Fruit fly (Drosophila melanogaster) whole organism, wandering third instar larva: ENCODE data around the gene MED17.

Source experiments
- Abd-B ChIP-seq: fragments of >200 bp; optimal IDR thresholded peaks from 2 replicates; lab custom pipeline; 2017; ENCODE audit warnings: missing biosample characterization, missing genetic modification characterization
- CG32264 ChIP-seq: fragments of 200-800 bp; sonication (Bioruptor generic); optimal IDR thresholded peaks from 2 replicates; lab custom pipeline; 2016; ENCODE audit warnings: missing biosample characterization, missing genetic modification characterization
- CG9705 ChIP-seq: fragments of 200-800 bp; sonication (Bioruptor generic); optimal IDR thresholded peaks from 2 replicates; lab custom pipeline; 2018; ENCODE audit warnings: missing biosample characterization, mild to moderate bottlenecking, missing genetic modification characterization
- CrebA ChIP-seq: fragments of 200-800 bp; sonication (Bioruptor generic); optimal IDR thresholded peaks from 2 replicates; lab custom pipeline; 2016; ENCODE audit warnings: missing biosample characterization, mild to moderate bottlenecking, missing genetic modification characterization, borderline replicate concordance
- Dfd ChIP-seq: fragments of >200 bp; optimal IDR thresholded peaks from 2 replicates; lab custom pipeline; 2017; ENCODE audit warnings: missing biosample characterization, missing genetic modification characterization
- Dif ChIP-seq: fragments of 200-275, 200-300 bp; sonication (Bioruptor generic); optimal IDR thresholded peaks from 2 replicates; lab custom pipeline; 2018; ENCODE audit warnings: missing biosample characterization, missing genetic modification characterization; ENCODE audit not compliant: partially characterized antibody
- GATAd ChIP-seq: sonication (Bioruptor generic); optimal IDR thresholded peaks from 2 replicates; lab custom pipeline; 2016; ENCODE audit warnings: missing biosample characterization, missing genetic modification characterization
- HLH106 ChIP-seq: fragments of 200-800 bp; optimal IDR thresholded peaks from 3 replicates; lab custom pipeline; 2019; ENCODE audit warnings: missing biosample characterization, mild to moderate bottlenecking, missing genetic modification characterization, moderate library complexity
- Hnf4 ChIP-seq: fragments of 200-800 bp; sonication (Bioruptor generic); optimal IDR thresholded peaks from 2 replicates; lab custom pipeline; 2016; ENCODE audit warnings: missing biosample characterization, mild to moderate bottlenecking, missing genetic modification characterization
- Hr78 ChIP-seq: fragments of >200 bp; optimal IDR thresholded peaks from 2 replicates; lab custom pipeline; 2017; ENCODE audit warnings: missing biosample characterization, missing genetic modification characterization
- Hr83 ChIP-seq: fragments of 200-300 bp; sonication (Bioruptor generic); optimal IDR thresholded peaks from 2 replicates; lab custom pipeline; 2016; ENCODE audit warnings: missing biosample characterization, mild to moderate bottlenecking, missing genetic modification characterization, moderate library complexity; ENCODE audit not compliant: poor library complexity, severe bottlenecking
- Jra ChIP-seq: sonication (Bioruptor generic); optimal IDR thresholded peaks from 2 replicates; lab custom pipeline; 2016; ENCODE audit warnings: missing biosample characterization, missing genetic modification characterization
- Mio ChIP-seq: sonication (Bioruptor generic); optimal IDR thresholded peaks from 2 replicates; lab custom pipeline; 2016; ENCODE audit warnings: missing biosample characterization, missing genetic modification characterization
- Myc ChIP-seq: fragments of >200 bp; optimal IDR thresholded peaks from 2 replicates; lab custom pipeline; 2017
- N ChIP-seq: fragments of >200 bp; optimal IDR thresholded peaks from 2 replicates; lab custom pipeline; 2018; ENCODE audit warnings: missing biosample characterization, missing external identifiers, missing genetic modification characterization
- OdsH ChIP-seq: fragments of 200-800 bp; sonication (Bioruptor generic); optimal IDR thresholded peaks from 2 replicates; lab custom pipeline; 2016; ENCODE audit warnings: missing biosample characterization, mild to moderate bottlenecking, missing genetic modification characterization
- Rel ChIP-seq, 2 experiments: fragments of 200-800 bp; sonication (Bioruptor generic) in 1 of 2; optimal IDR thresholded peaks; 2 replicates in 1 of 2; 3 replicates in 1 of 2; lab custom pipeline; 2016 to 2019; ENCODE audit warnings: mild to moderate bottlenecking in 2 of 2, missing biosample characterization in 2 of 2, missing genetic modification characterization in 2 of 2, moderate library complexity in 1 of 2
- Sp1 ChIP-seq: fragments of 200-800 bp; sonication (Bioruptor generic); optimal IDR thresholded peaks from 3 replicates; lab custom pipeline; 2019; ENCODE audit warnings: missing biosample characterization, mild to moderate bottlenecking, missing genetic modification characterization, moderate library complexity
- Vsx2 ChIP-seq: fragments of 200-300, 225-300 bp; sonication (Bioruptor generic); optimal IDR thresholded peaks from 2 replicates; lab custom pipeline; 2018; ENCODE audit warnings: missing biosample characterization, missing genetic modification characterization; ENCODE audit not compliant: partially characterized antibody
- br ChIP-seq: fragments of 200-800 bp; sonication (Bioruptor generic); optimal IDR thresholded peaks from 2 replicates; lab custom pipeline; 2016; ENCODE audit warnings: missing biosample characterization, missing genetic modification characterization
- brk ChIP-seq: fragments of 200-800 bp; sonication (Bioruptor generic); optimal IDR thresholded peaks from 2 replicates; lab custom pipeline; 2016; ENCODE audit warnings: missing biosample characterization, mild to moderate bottlenecking, missing genetic modification characterization
- dl ChIP-seq, 2 experiments: fragments of 175-275, 200-275 bp in 1 of 2; fragments of 200-275 bp in 1 of 2; sonication (Bioruptor generic); optimal IDR thresholded peaks; lab custom pipeline; 2018; ENCODE audit warnings: mild to moderate bottlenecking in 2 of 2, missing biosample characterization in 2 of 2, missing genetic modification characterization in 2 of 2, moderate library complexity in 2 of 2; ENCODE audit not compliant: partially characterized antibody in 2 of 2, insufficient read depth in 1 of 2
- dmrt93B ChIP-seq: fragments of 200-800 bp; sonication (Bioruptor generic); optimal IDR thresholded peaks from 2 replicates; lab custom pipeline; 2018; ENCODE audit warnings: missing biosample characterization, mild to moderate bottlenecking, missing genetic modification characterization
- dsf ChIP-seq: sonication (Bioruptor generic); optimal IDR thresholded peaks from 2 replicates; lab custom pipeline; 2016; ENCODE audit warnings: missing biosample characterization, missing genetic modification characterization, borderline replicate concordance
- ey ChIP-seq: fragments of 200-800 bp; sonication (Bioruptor generic); optimal IDR thresholded peaks from 2 replicates; lab custom pipeline; 2016; ENCODE audit warnings: missing biosample characterization, missing genetic modification characterization
- foxo ChIP-seq, 2 experiments: fragments of 200-800 bp; sonication (Bioruptor generic); optimal IDR thresholded peaks; 2 replicates in 1 of 2; 3 replicates in 1 of 2; lab custom pipeline; 2016 to 2017; ENCODE audit warnings: missing biosample characterization in 2 of 2, missing genetic modification characterization in 2 of 2
- fru ChIP-seq: fragments of 200-800 bp; sonication (Bioruptor generic); optimal IDR thresholded peaks from 3 replicates; lab custom pipeline; 2016; ENCODE audit warnings: missing biosample characterization, mild to moderate bottlenecking, missing genetic modification characterization
- h ChIP-seq: fragments of 200-800 bp; sonication (Bioruptor generic); optimal IDR thresholded peaks from 3 replicates; lab custom pipeline; 2016; ENCODE audit warnings: missing biosample characterization, mild to moderate bottlenecking, missing genetic modification characterization
- jim ChIP-seq: fragments of 175-275, 200-325 bp; sonication (Bioruptor generic); optimal IDR thresholded peaks from 2 replicates; lab custom pipeline; 2016; ENCODE audit warnings: missing biosample characterization, mild to moderate bottlenecking, missing genetic modification characterization
- lola ChIP-seq: fragments of >200 bp; optimal IDR thresholded peaks from 2 replicates; lab custom pipeline; 2017; ENCODE audit warnings: missing biosample characterization, missing genetic modification characterization
- pan ChIP-seq: fragments of >200 bp; optimal IDR thresholded peaks from 2 replicates; lab custom pipeline; 2017
- psq ChIP-seq: fragments of 200-800 bp; sonication (Bioruptor generic); optimal IDR thresholded peaks from 3 replicates; lab custom pipeline; 2017; ENCODE audit warnings: missing biosample characterization, mild to moderate bottlenecking, missing genetic modification characterization, moderate library complexity
- rgr ChIP-seq: fragments of 200-800 bp; sonication (Bioruptor generic); optimal IDR thresholded peaks from 3 replicates; lab custom pipeline; 2016; ENCODE audit warnings: missing biosample characterization, mild to moderate bottlenecking, missing genetic modification characterization
- sage ChIP-seq: fragments of 200-800 bp; sonication (Bioruptor generic); optimal IDR thresholded peaks from 2 replicates; lab custom pipeline; 2016; ENCODE audit warnings: missing biosample characterization, mild to moderate bottlenecking, missing genetic modification characterization
- sv ChIP-seq: fragments of 200-800 bp; sonication (Bioruptor generic); optimal IDR thresholded peaks from 3 replicates; lab custom pipeline; 2016; ENCODE audit warnings: missing biosample characterization, missing genetic modification characterization
- tai ChIP-seq: sonication (Bioruptor generic); optimal IDR thresholded peaks from 2 replicates; lab custom pipeline; 2016; ENCODE audit warnings: missing biosample characterization, missing genetic modification characterization
- usp ChIP-seq: fragments of >200 bp; optimal IDR thresholded peaks from 2 replicates; lab custom pipeline; 2017; ENCODE audit warnings: missing biosample characterization, missing genetic modification characterization
- woc ChIP-seq: sonication (Bioruptor generic); optimal IDR thresholded peaks from 2 replicates; lab custom pipeline; 2016; ENCODE audit warnings: missing biosample characterization, mild to moderate bottlenecking, missing genetic modification characterization

MED17 gene

dm6 chr3R:18215900-18216299 lies 27.0 kb downstream of the MED17 start, which contains the start of gene CG14314:
Gene CG14314 (plus strand): TSS chr3R:18216142.
- TF ChIP-seq Myc (lab: Kevin White, UChicago) (no peak), Jra (GFP tag; lab: Kevin White, UChicago) (no peak), h (GFP tag; lab: Kevin White, UChicago) (no peak), dsf (GFP tag; lab: Kevin White, UChicago) (no peak), Mio (GFP tag; lab: Kevin White, UChicago) (no peak), dmrt93B (GFP tag; lab: Kevin White, UChicago) (no peak)

dm6 chr3R:18220211-18220749 lies 31.4 kb downstream of the MED17 start, which contains the start of the genes CG7988 and CG7183:
Gene CG7988 (plus strand): TSS chr3R:18220526.
Gene CG7183 (minus strand): TSS chr3R:18220699.
- TF ChIP-seq Myc (lab: Kevin White, UChicago) (no peak), pan (no peak), OdsH (peak; percentile 98), Hr83 (GFP tag; lab: Kevin White, UChicago) (no peak), foxo (GFP tag; optimal IDR thresholded peaks at IDR 0.05; lab: Kevin White, UChicago) (peak; percentile 49 to 98), CrebA (GFP tag; lab: Kevin White, UChicago) (no peak), usp (GFP tag; lab: Kevin White, UChicago) (no peak), GATAd (peak; percentile 88), ey (GFP tag; lab: Kevin White, UChicago) (peak; percentile 96), fru (peak; percentile 98), CG32264 (GFP tag; lab: Kevin White, UChicago) (peak; percentile 79), Abd-B (GFP tag; lab: Kevin White, UChicago) (no peak), Hnf4 (GFP tag; lab: Kevin White, UChicago) (peak; percentile 97), HLH106 (tag; lab: Kevin White, UChicago) (peak; percentile 98), woc (GFP tag; lab: Kevin White, UChicago) (peak; percentile 94), h (GFP tag; lab: Kevin White, UChicago) (peak; percentile 98), Rel (GFP tag; optimal IDR thresholded peaks at IDR 0.05; lab: Kevin White, UChicago) (no peak), Rel (tag; optimal IDR thresholded peaks at IDR 0.05; lab: Kevin White, UChicago) (peak; percentile 81), sage (GFP tag; lab: Kevin White, UChicago) (no peak), dsf (GFP tag; lab: Kevin White, UChicago) (peak; percentile 94), Hr78 (no peak), CG9705 (GFP tag; lab: Kevin White, UChicago) (peak; percentile 89), sv (GFP tag; lab: Kevin White, UChicago) (peak; percentile 95), br (GFP tag; lab: Kevin White, UChicago) (peak; percentile 95), rgr (GFP tag; lab: Kevin White, UChicago) (peak; percentile 98), dl (GFP tag; optimal IDR thresholded peaks at IDR 0.05; lab: Kevin White, UChicago; ENCODE audit: insufficient read depth in 1 of 2, partially characterized antibody in 2 of 2) (no peak), brk (GFP tag; lab: Kevin White, UChicago) (no peak), N (no peak), Sp1 (GFP tag; lab: Kevin White, UChicago) (peak; percentile 98), Vsx2 (GFP tag; lab: Kevin White, UChicago) (no peak), dmrt93B (GFP tag; lab: Kevin White, UChicago) (peak; percentile 92), jim (GFP tag; lab: Kevin White, UChicago) (peak; percentile 35), lola (GFP tag; lab: Kevin White, UChicago) (no peak), Dif (GFP tag; lab: Kevin White, UChicago) (no peak), psq (GFP tag; lab: Kevin White, UChicago) (peak; percentile 95), tai (GFP tag; lab: Kevin White, UChicago) (no peak), Dfd (GFP tag; lab: Kevin White, UChicago) (no peak), Jra (GFP tag; lab: Kevin White, UChicago) (peak; percentile 96), Mio (GFP tag; lab: Kevin White, UChicago) (peak; percentile 75)
- TF ChIP-seq, all 38 proteins: peak for 22
